Worm (Caenorhabditis elegans) whole organism, young adult: Measurements from ENCODE around the gene fbxc-7.
"Not testable (repeated sequence)": the region's sequence is repeated elsewhere in the genome, so short reads cannot be mapped to it uniquely, and the experiment has no call there.

Experiments used
- F37B4.10 ChIP-seq: fragments of 200-800 bp; sonication (Bioruptor generic); IDR thresholded peaks from 2 replicates; pipeline ENCODE4 v1.3.6; 2022; ENCODE audit warnings: missing genetic modification characterization, missing compliant biosample characterization
- F57A8.1 ChIP-seq: fragments of 200-800 bp; sonication (Bioruptor generic); optimal IDR thresholded peaks from 2 replicates; lab custom pipeline; 2018; ENCODE audit warnings: mild to moderate bottlenecking, missing genetic modification characterization, moderate library complexity, missing compliant biosample characterization
- aptf-2 ChIP-seq: fragments of 200-800 bp; sonication (Bioruptor generic); conservative IDR thresholded peaks from 2 replicates; pipeline ENCODE4 v1.3.6; 2022; ENCODE audit warnings: missing genetic modification reagents, missing genetic modification characterization, missing compliant biosample characterization

DNA sequence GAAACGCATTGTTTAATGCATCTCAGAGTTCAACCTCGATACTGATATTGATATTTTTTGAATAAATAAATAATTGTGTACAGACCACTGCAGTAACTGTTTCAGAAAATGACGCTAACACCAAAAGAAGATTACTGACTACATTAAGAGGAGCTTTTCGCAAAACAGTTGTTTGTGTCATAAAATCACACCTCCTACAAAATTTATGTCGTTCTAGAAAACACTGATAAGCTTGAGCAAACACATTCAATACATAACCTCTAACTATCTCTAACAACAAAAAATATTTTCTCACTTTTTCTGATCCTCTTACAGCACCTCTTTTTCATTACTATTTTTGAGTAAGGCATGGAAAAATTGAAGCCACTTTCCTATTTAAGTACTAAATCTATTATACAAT lies at the start of gene fbxc-7:
- not testable (repeated sequence) for TF ChIP-seq aptf-2; F57A8.1 (GFP tag; lab: Kevin White, UChicago); F37B4.10 (GFP tag; lab: Robert Waterston, UW)
